Fruit fly (Drosophila melanogaster) whole organism, wandering third instar larva: Measurements from ENCODE around the gene CG17625.

ENCODE experiments used
- h ChIP-seq: fragments of 200-800 bp; sonication (Bioruptor generic); optimal IDR thresholded peaks from 3 replicates; lab custom pipeline; 2016; ENCODE audit warnings: missing biosample characterization, mild to moderate bottlenecking, missing genetic modification characterization
- psq ChIP-seq: fragments of 200-800 bp; sonication (Bioruptor generic); optimal IDR thresholded peaks from 3 replicates; lab custom pipeline; 2017; ENCODE audit warnings: missing biosample characterization, mild to moderate bottlenecking, missing genetic modification characterization, moderate library complexity
- rgr ChIP-seq: fragments of 200-800 bp; sonication (Bioruptor generic); optimal IDR thresholded peaks from 3 replicates; lab custom pipeline; 2016; ENCODE audit warnings: missing biosample characterization, mild to moderate bottlenecking, missing genetic modification characterization
- usp ChIP-seq: fragments of >200 bp; optimal IDR thresholded peaks from 2 replicates; lab custom pipeline; 2017; ENCODE audit warnings: missing biosample characterization, missing genetic modification characterization

- no peak for TF ChIP-seq usp (GFP tag; lab: Kevin White, UChicago)
- TF ChIP-seq h (GFP tag; lab: Kevin White, UChicago): no peak
- TF ChIP-seq psq (GFP tag; lab: Kevin White, UChicago): peak; percentile 35
- no peak for TF ChIP-seq rgr
Measured at dm6 chr3R:22666449-22667283, 20.0 kb upstream of the CG17625 start.
